Worm (Caenorhabditis elegans): ENCODE data around the gene M03C11.1.

The M03C11.1 gene

ce11 chrIII:10353423-10353822 lies 42.5 kb downstream of the M03C11.1 start:
- TF ChIP-seq unc-62 (GFP tag; optimal IDR thresholded peaks at IDR 0.05) = no peak

DNA sequence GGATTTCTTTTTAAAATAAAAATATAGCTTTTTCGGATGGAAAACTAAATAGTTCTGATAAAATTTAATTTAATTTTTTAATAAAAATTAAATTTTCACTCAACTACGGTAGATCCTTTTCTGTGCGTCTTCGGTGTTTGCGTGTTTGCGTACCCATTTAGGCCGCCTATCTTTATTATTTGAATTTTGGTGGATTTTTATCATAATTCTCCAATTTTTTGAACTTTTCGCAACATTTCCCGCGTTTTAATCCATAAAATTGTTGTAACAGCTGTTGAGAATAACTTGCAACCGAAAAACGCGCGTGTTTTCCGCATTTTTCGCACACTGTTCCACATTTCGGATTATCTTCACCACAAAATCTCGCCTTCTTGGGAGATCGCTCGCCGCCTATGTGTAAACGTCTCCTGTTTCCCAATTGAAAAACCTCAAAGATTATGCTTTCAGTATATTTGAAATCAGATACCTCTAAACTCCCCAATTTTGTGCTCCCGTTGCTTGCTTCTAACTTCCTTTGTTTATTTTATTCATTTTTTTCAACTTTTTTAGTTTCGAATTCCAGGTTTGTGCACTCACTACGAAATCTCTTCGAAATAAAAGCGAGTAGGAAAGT lies 44.2 kb downstream of the M03C11.1 start, which contains the start of gene T07C4.3:
T07C4.3 (plus strand) TSS at position 563 of the 613 bp plus-strand sequence.
- TF ChIP-seq unc-62 (GFP tag; optimal IDR thresholded peaks at IDR 0.05) = no peak

ce11 chrIII:10347049-10347448 lies 48.8 kb downstream of the M03C11.1 start, which contains the start of gene tbx-8:
Gene tbx-8 (plus strand): TSS chrIII:10347349.
- no peak for TF ChIP-seq unc-62 (GFP tag; optimal IDR thresholded peaks at IDR 0.05)

- TF ChIP-seq unc-62 (GFP tag; optimal IDR thresholded peaks at IDR 0.05) = no peak
Observed at ce11 chrIII:10344762-10345161, 51.1 kb downstream of the M03C11.1 start.
